Fruit fly (Drosophila melanogaster): ENCODE results near the gene CG6602.
A peak's percentile ranks its signal among the peaks of the same experiment; 100 is the strongest.

Gene CG6602

dm6 chr3L:6085157-6085556 lies 13.2 kb downstream of the CG6602 start:
- TF ChIP-seq CG33017 (tag; optimal IDR thresholded peaks at IDR 0.05) (no peak), pad (GFP tag; optimal IDR thresholded peaks at IDR 0.05) (no peak), cic (GFP tag; optimal IDR thresholded peaks at IDR 0.05) (no peak), Mnt (GFP tag; optimal IDR thresholded peaks at IDR 0.05) (no peak), CG7101 (tag; optimal IDR thresholded peaks at IDR 0.05) (no peak), cnc (optimal IDR thresholded peaks at IDR 0.05) (no peak), CG11617 (GFP tag; optimal IDR thresholded peaks at IDR 0.05) (no peak), toe (GFP tag; optimal IDR thresholded peaks at IDR 0.05) (no peak), CG14711 (tag; optimal IDR thresholded peaks at IDR 0.05) (no peak), CG1620 (GFP tag; optimal IDR thresholded peaks at IDR 0.05) (no peak)

dm6 chr3L:6085988-6086387 lies 14.0 kb downstream of the CG6602 start:
- TF ChIP-seq CG12768 (GFP tag; optimal IDR thresholded peaks at IDR 0.05), result no peak
- no peak for TF ChIP-seq CG7101 (tag; optimal IDR thresholded peaks at IDR 0.05)
- TF ChIP-seq Crg-1 (GFP tag; optimal IDR thresholded peaks at IDR 0.05), result no peak
- TF ChIP-seq pad (GFP tag; optimal IDR thresholded peaks at IDR 0.05), result no peak
- no peak for TF ChIP-seq Hr96 (GFP tag; optimal IDR thresholded peaks at IDR 0.05)
- TF ChIP-seq CG5204 (GFP tag; optimal IDR thresholded peaks at IDR 0.05), result no peak
- no peak for TF ChIP-seq ovo (GFP tag; optimal IDR thresholded peaks at IDR 0.05)
- TF ChIP-seq CG33017 (tag; optimal IDR thresholded peaks at IDR 0.05), result no peak
- TF ChIP-seq cnc (optimal IDR thresholded peaks at IDR 0.05), result no peak
- TF ChIP-seq toe (GFP tag; optimal IDR thresholded peaks at IDR 0.05), result no peak
- no peak for TF ChIP-seq bab1 (GFP tag; optimal IDR thresholded peaks at IDR 0.05)
- TF ChIP-seq kay (GFP tag; ENCODE audit: borderline replicate concordance), result no peak
- no peak for TF ChIP-seq CG7045 (GFP tag; optimal IDR thresholded peaks at IDR 0.05)
- TF ChIP-seq Mnt (GFP tag; optimal IDR thresholded peaks at IDR 0.05), result no peak
- no peak for TF ChIP-seq Clk (GFP tag; optimal IDR thresholded peaks at IDR 0.05)
- no peak for TF ChIP-seq CG1620 (GFP tag; optimal IDR thresholded peaks at IDR 0.05)
- TF ChIP-seq CG14711 (tag; optimal IDR thresholded peaks at IDR 0.05), result no peak
- no peak for TF ChIP-seq cic (GFP tag; optimal IDR thresholded peaks at IDR 0.05)

dm6 chr3L:6093213-6093612 lies 21.3 kb downstream of the CG6602 start, which contains the start of gene CG10469:
Gene CG10469, minus strand, starts transcription at chr3L:6093313.
- TF ChIP-seq Crg-1 (GFP tag; optimal IDR thresholded peaks at IDR 0.05), result no peak
- TF ChIP-seq Hr96 (GFP tag; optimal IDR thresholded peaks at IDR 0.05), result no peak
- no peak for TF ChIP-seq CG14711 (tag; optimal IDR thresholded peaks at IDR 0.05)
- TF ChIP-seq CG33017 (tag; optimal IDR thresholded peaks at IDR 0.05), result no peak
- no peak for TF ChIP-seq CG12768 (GFP tag; optimal IDR thresholded peaks at IDR 0.05)
- no peak for TF ChIP-seq cic (GFP tag; optimal IDR thresholded peaks at IDR 0.05)
- no peak for TF ChIP-seq bab1 (GFP tag; optimal IDR thresholded peaks at IDR 0.05)
- TF ChIP-seq ovo (GFP tag; optimal IDR thresholded peaks at IDR 0.05), result no peak
- TF ChIP-seq pad (GFP tag; optimal IDR thresholded peaks at IDR 0.05), result no peak
- no peak for TF ChIP-seq Mnt (GFP tag; optimal IDR thresholded peaks at IDR 0.05)
- no peak for TF ChIP-seq cnc (optimal IDR thresholded peaks at IDR 0.05)
- TF ChIP-seq kay (GFP tag; ENCODE audit: borderline replicate concordance), result no peak
- no peak for TF ChIP-seq CG11617 (GFP tag; optimal IDR thresholded peaks at IDR 0.05)
- no peak for TF ChIP-seq CG7045 (GFP tag; optimal IDR thresholded peaks at IDR 0.05)
- TF ChIP-seq CG5204 (GFP tag; optimal IDR thresholded peaks at IDR 0.05), result no peak
- TF ChIP-seq Clk (GFP tag; optimal IDR thresholded peaks at IDR 0.05), result no peak
- no peak for TF ChIP-seq CG1620 (GFP tag; optimal IDR thresholded peaks at IDR 0.05)
- no peak for TF ChIP-seq toe (GFP tag; optimal IDR thresholded peaks at IDR 0.05)

- TF ChIP-seq CG7101 (tag; optimal IDR thresholded peaks at IDR 0.05) (peak; percentile 92), Crg-1 (GFP tag; optimal IDR thresholded peaks at IDR 0.05) (peak; percentile 77), CG1620 (GFP tag; optimal IDR thresholded peaks at IDR 0.05) (peak; percentile 88), CG12768 (GFP tag; optimal IDR thresholded peaks at IDR 0.05) (peak; percentile 91), Clk (GFP tag; optimal IDR thresholded peaks at IDR 0.05) (peak; percentile 81), CG11617 (GFP tag; optimal IDR thresholded peaks at IDR 0.05) (peak; percentile 87), kay (GFP tag; ENCODE audit: borderline replicate concordance) (no peak), CG5204 (GFP tag; optimal IDR thresholded peaks at IDR 0.05) (peak; percentile 88), toe (GFP tag; optimal IDR thresholded peaks at IDR 0.05) (peak; percentile 84), CG33017 (tag; optimal IDR thresholded peaks at IDR 0.05) (peak; percentile 88), ovo (GFP tag; optimal IDR thresholded peaks at IDR 0.05) (peak; percentile 86), CG14711 (tag; optimal IDR thresholded peaks at IDR 0.05) (peak; percentile 94), bab1 (GFP tag; optimal IDR thresholded peaks at IDR 0.05) (peak; percentile 88), CG7045 (GFP tag; optimal IDR thresholded peaks at IDR 0.05) (peak; percentile 93), Hr96 (GFP tag; optimal IDR thresholded peaks at IDR 0.05) (peak; percentile 75), tj (GFP tag; optimal IDR thresholded peaks at IDR 0.05) (peak; percentile 69), Mnt (GFP tag; optimal IDR thresholded peaks at IDR 0.05) (peak; percentile 62), cic (GFP tag; optimal IDR thresholded peaks at IDR 0.05) (peak; percentile 31), pad (GFP tag; optimal IDR thresholded peaks at IDR 0.05) (peak; percentile 78), cnc (optimal IDR thresholded peaks at IDR 0.05) (no peak)
These were observed 22.8 kb downstream of the CG6602 start, which contains the start of the genes CG10467 and loj for dm6 chr3L:6094697-6095096. Gene CG10467, minus strand, starts transcription at chr3L:6094747. Gene loj, plus strand, starts transcription at chr3L:6094987.

dm6 chr3L:6097270-6097669 lies 25.3 kb downstream of the CG6602 start, which contains the start of gene Ets65A:
Gene Ets65A, plus strand, starts transcription at chr3L:6097617.
- TF ChIP-seq Mnt (GFP tag; optimal IDR thresholded peaks at IDR 0.05) (no peak), cic (GFP tag; optimal IDR thresholded peaks at IDR 0.05) (no peak), CG11617 (GFP tag; optimal IDR thresholded peaks at IDR 0.05) (no peak), tj (GFP tag; optimal IDR thresholded peaks at IDR 0.05) (no peak), CG12768 (GFP tag; optimal IDR thresholded peaks at IDR 0.05) (no peak), kay (GFP tag; ENCODE audit: borderline replicate concordance) (no peak), CG5204 (GFP tag; optimal IDR thresholded peaks at IDR 0.05) (no peak), CG33017 (tag; optimal IDR thresholded peaks at IDR 0.05) (no peak), toe (GFP tag; optimal IDR thresholded peaks at IDR 0.05) (no peak), pad (GFP tag; optimal IDR thresholded peaks at IDR 0.05) (no peak), ovo (GFP tag; optimal IDR thresholded peaks at IDR 0.05) (no peak), CG14711 (tag; optimal IDR thresholded peaks at IDR 0.05) (no peak), CG7101 (tag; optimal IDR thresholded peaks at IDR 0.05) (no peak), CG1620 (GFP tag; optimal IDR thresholded peaks at IDR 0.05) (no peak)

- TF ChIP-seq CG11617 (GFP tag; optimal IDR thresholded peaks at IDR 0.05) (no peak), CG1620 (GFP tag; optimal IDR thresholded peaks at IDR 0.05) (no peak), CG7045 (GFP tag; optimal IDR thresholded peaks at IDR 0.05) (no peak), Clk (GFP tag; optimal IDR thresholded peaks at IDR 0.05) (no peak), toe (GFP tag; optimal IDR thresholded peaks at IDR 0.05) (no peak), tj (GFP tag; optimal IDR thresholded peaks at IDR 0.05) (no peak), CG12768 (GFP tag; optimal IDR thresholded peaks at IDR 0.05) (no peak), CG5204 (GFP tag; optimal IDR thresholded peaks at IDR 0.05) (no peak), CG7101 (tag; optimal IDR thresholded peaks at IDR 0.05) (no peak), CG14711 (tag; optimal IDR thresholded peaks at IDR 0.05) (no peak), Hr96 (GFP tag; optimal IDR thresholded peaks at IDR 0.05) (no peak), CG33017 (tag; optimal IDR thresholded peaks at IDR 0.05) (no peak), pad (GFP tag; optimal IDR thresholded peaks at IDR 0.05) (no peak)
These were observed 31.7 kb downstream of the CG6602 start for dm6 chr3L:6103658-6104057.

Data from whole organism, adult.